Fruit fly (Drosophila melanogaster) whole organism, embryonic: ENCODE results near the gene Ent3.

Source experiments
- Bteb2 ChIP-seq: fragments of 200-800 bp; sonication (Bioruptor generic); optimal IDR thresholded peaks from 2 replicates; lab custom pipeline; 2016; ENCODE audit warnings: missing biosample characterization, missing genetic modification characterization
- CG10147 ChIP-seq: fragments of 200-800 bp; sonication (Bioruptor generic); optimal IDR thresholded peaks from 2 replicates; lab custom pipeline; 2019; ENCODE audit warnings: missing biosample characterization, mild to moderate bottlenecking, missing genetic modification characterization, moderate library complexity
- CG10321 ChIP-seq: fragments of 200-800 bp; sonication (Bioruptor generic); IDR thresholded peaks from 2 replicates; pipeline ENCODE4 v1.3.6; 2022; ENCODE audit warnings: missing biosample characterization, missing genetic modification characterization
- CG10654 ChIP-seq: fragments of 200-800 bp; sonication (Bioruptor generic); optimal IDR thresholded peaks from 2 replicates; lab custom pipeline; 2016; ENCODE audit warnings: missing biosample characterization, missing genetic modification characterization
- CG11560 ChIP-seq: fragments of 200-800 bp; sonication (Bioruptor generic); IDR thresholded peaks from 3 replicates; pipeline ENCODE4 v1.3.6; 2022; ENCODE audit warnings: missing biosample characterization, missing genetic modification characterization
- CG12071 ChIP-seq: fragments of 200-800 bp; sonication (Bioruptor generic); optimal IDR thresholded peaks from 3 replicates; lab custom pipeline; 2018; ENCODE audit warnings: missing biosample characterization, mild to moderate bottlenecking, missing genetic modification characterization
- CG1233 ChIP-seq: fragments of 200-800 bp; sonication (Bioruptor generic); optimal IDR thresholded peaks from 4 replicates; lab custom pipeline; 2018; ENCODE audit warnings: missing biosample characterization, mild to moderate bottlenecking, missing genetic modification characterization
- CG13775 ChIP-seq: fragments of 200-800 bp; sonication (Bioruptor generic); optimal IDR thresholded peaks from 3 replicates; lab custom pipeline; 2017; ENCODE audit warnings: missing biosample characterization, mild to moderate bottlenecking, missing genetic modification characterization
- CG13894 ChIP-seq: fragments of 200-800 bp; sonication (Bioruptor generic); optimal IDR thresholded peaks from 3 replicates; lab custom pipeline; 2018; ENCODE audit warnings: missing biosample characterization, mild to moderate bottlenecking, missing genetic modification characterization, moderate library complexity
- CG16863 ChIP-seq: fragments of 200-800 bp; sonication (Bioruptor generic); optimal IDR thresholded peaks from 3 replicates; lab custom pipeline; 2016; ENCODE audit warnings: missing biosample characterization, missing genetic modification characterization
- CG17829 ChIP-seq: fragments of 200-800 bp; optimal IDR thresholded peaks from 2 replicates; lab custom pipeline; 2019; ENCODE audit warnings: missing biosample characterization, mild to moderate bottlenecking, missing genetic modification characterization, moderate library complexity
- CG18619 ChIP-seq: fragments of 200-800 bp; sonication (Bioruptor generic); optimal IDR thresholded peaks from 3 replicates; lab custom pipeline; 2017; ENCODE audit warnings: missing biosample characterization, mild to moderate bottlenecking, missing genetic modification characterization
- CG2678 ChIP-seq: fragments of 200-800 bp; sonication (Bioruptor generic); optimal IDR thresholded peaks from 3 replicates; lab custom pipeline; 2019; ENCODE audit warnings: missing biosample characterization, mild to moderate bottlenecking, missing genetic modification characterization, moderate library complexity
- CG4820 ChIP-seq: fragments of 200-800 bp; sonication (Bioruptor generic); optimal IDR thresholded peaks from 3 replicates; lab custom pipeline; 2016; ENCODE audit warnings: missing biosample characterization, missing genetic modification characterization
- CG6654 ChIP-seq: fragments of 200-800 bp; sonication (Bioruptor generic); optimal IDR thresholded peaks from 2 replicates; lab custom pipeline; 2017; ENCODE audit warnings: missing biosample characterization, mild to moderate bottlenecking, missing genetic modification characterization
- CG6689 ChIP-seq: fragments of 200-800 bp; sonication (Bioruptor generic); IDR thresholded peaks from 2 replicates; pipeline ENCODE4 v1.3.6; 2022; ENCODE audit warnings: missing biosample characterization, missing genetic modification characterization
- CG8944 ChIP-seq: fragments of 200-800 bp; sonication (Bioruptor generic); optimal IDR thresholded peaks from 3 replicates; lab custom pipeline; 2016; ENCODE audit warnings: missing biosample characterization, missing genetic modification characterization
- CG9437 ChIP-seq: fragments of 200-800 bp; sonication (Bioruptor generic); optimal IDR thresholded peaks from 2 replicates; lab custom pipeline; 2018; ENCODE audit warnings: missing biosample characterization, mild to moderate bottlenecking, missing genetic modification characterization
- Chrac-16 ChIP-seq: fragments of 200-800 bp; sonication (Bioruptor generic); optimal IDR thresholded peaks from 3 replicates; lab custom pipeline; 2016; ENCODE audit warnings: missing biosample characterization, missing genetic modification characterization
- D19B ChIP-seq: fragments of 200-800 bp; sonication (Bioruptor generic); optimal IDR thresholded peaks from 2 replicates; lab custom pipeline; 2017; ENCODE audit warnings: missing biosample characterization, mild to moderate bottlenecking, missing genetic modification characterization
- Fer1 ChIP-seq: fragments of 200-800 bp; sonication (Bioruptor generic); optimal IDR thresholded peaks from 2 replicates; lab custom pipeline; 2017; ENCODE audit warnings: missing biosample characterization, mild to moderate bottlenecking, missing genetic modification characterization
- Gug ChIP-seq: fragments of 200-800 bp; sonication (Bioruptor generic); IDR thresholded peaks from 4 replicates; pipeline ENCODE4 v1.3.6; 2022; ENCODE audit warnings: missing biosample characterization, missing genetic modification characterization
- Hey ChIP-seq: fragments of 200-800 bp; sonication (Bioruptor generic); optimal IDR thresholded peaks from 3 replicates; lab custom pipeline; 2018; ENCODE audit warnings: missing biosample characterization, mild to moderate bottlenecking, missing genetic modification characterization
- Mrtf ChIP-seq: fragments of 200-800 bp; sonication (Bioruptor generic); IDR thresholded peaks from 3 replicates; pipeline ENCODE4 v1.3.6; 2022; ENCODE audit warnings: missing biosample characterization, missing genetic modification characterization
- ac ChIP-seq: fragments of 200-800 bp; sonication (Bioruptor generic); optimal IDR thresholded peaks from 3 replicates; lab custom pipeline; 2017; ENCODE audit warnings: missing biosample characterization, mild to moderate bottlenecking, missing genetic modification characterization
- ap ChIP-seq: fragments of 200-800 bp; sonication (Bioruptor generic); IDR thresholded peaks from 2 replicates; pipeline ENCODE4 v1.3.6; 2022; ENCODE audit warnings: missing biosample characterization, missing genetic modification characterization
- ase ChIP-seq: fragments of 200-800 bp; sonication (Bioruptor generic); IDR thresholded peaks from 3 replicates; pipeline ENCODE4 v1.3.6; 2022; ENCODE audit warnings: missing biosample characterization, missing genetic modification characterization
- ato ChIP-seq: fragments of 200-800 bp; sonication (Bioruptor generic); IDR thresholded peaks from 2 replicates; pipeline ENCODE4 v1.3.6; 2022; ENCODE audit warnings: missing biosample characterization, missing genetic modification characterization; ENCODE audit not compliant: partially characterized antibody
- chinmo ChIP-seq: fragments of 200-800 bp; sonication (Bioruptor generic); IDR thresholded peaks from 4 replicates; pipeline ENCODE4 v1.3.6; 2022; ENCODE audit warnings: missing biosample characterization, missing genetic modification characterization; ENCODE audit not compliant: partially characterized antibody
- corto ChIP-seq: fragments of 200-800 bp; sonication (Bioruptor generic); optimal IDR thresholded peaks from 2 replicates; lab custom pipeline; 2016; ENCODE audit warnings: missing biosample characterization, mild to moderate bottlenecking, missing genetic modification characterization, moderate library complexity
- dati ChIP-seq: fragments of 200-800 bp; sonication (Bioruptor generic); IDR thresholded peaks from 2 replicates; pipeline ENCODE4 v1.3.6; 2022; ENCODE audit warnings: missing biosample characterization, missing genetic modification characterization
- dpn ChIP-seq, 2 experiments: fragments of 200-800 bp; sonication (Bioruptor generic); optimal IDR thresholded peaks; 3 replicates each; lab custom pipeline; 2016; ENCODE audit warnings: missing biosample characterization in 2 of 2, missing genetic modification characterization in 2 of 2
- emc ChIP-seq: fragments of 200-800 bp; sonication (Bioruptor generic); optimal IDR thresholded peaks from 2 replicates; lab custom pipeline; 2016; ENCODE audit warnings: missing biosample characterization, missing genetic modification characterization
- eyg ChIP-seq: fragments of 200-800 bp; sonication (Bioruptor generic); optimal IDR thresholded peaks from 3 replicates; lab custom pipeline; 2016; ENCODE audit warnings: missing biosample characterization, missing genetic modification characterization
- fd64A ChIP-seq: fragments of 200-800 bp; sonication (Bioruptor generic); optimal IDR thresholded peaks from 3 replicates; lab custom pipeline; 2018; ENCODE audit warnings: missing biosample characterization, mild to moderate bottlenecking, missing genetic modification characterization
- fu2 ChIP-seq: fragments of 200-800 bp; sonication (Bioruptor generic); optimal IDR thresholded peaks from 2 replicates; lab custom pipeline; 2016; ENCODE audit warnings: missing biosample characterization, missing genetic modification characterization
- jigr1 ChIP-seq: fragments of 200-800 bp; sonication (Bioruptor generic); IDR thresholded peaks from 3 replicates; pipeline ENCODE4 v1.3.6; 2022; ENCODE audit warnings: missing biosample characterization, missing genetic modification characterization
- kni ChIP-seq: fragments of 200-800 bp; sonication (Bioruptor generic); optimal IDR thresholded peaks from 3 replicates; lab custom pipeline; 2017; ENCODE audit warnings: mild to moderate bottlenecking, missing biosample characterization, missing genetic modification reagents, missing genetic modification characterization
- mam ChIP-seq: fragments of 200-800 bp; sonication (Bioruptor generic); optimal IDR thresholded peaks from 3 replicates; lab custom pipeline; 2016; ENCODE audit warnings: missing biosample characterization, missing genetic modification characterization
- nom ChIP-seq: fragments of 200-800 bp; sonication (Bioruptor generic); optimal IDR thresholded peaks from 2 replicates; lab custom pipeline; 2017; ENCODE audit warnings: missing biosample characterization, missing genetic modification characterization, mild to moderate bottlenecking, moderate library complexity, missing genetic modification reagents
- onecut ChIP-seq: fragments of 200-800 bp; sonication (Bioruptor generic); IDR thresholded peaks from 2 replicates; pipeline ENCODE4 v1.3.6; 2022; ENCODE audit warnings: missing biosample characterization, missing genetic modification characterization
- pzg ChIP-seq: fragments of 200-800 bp; sonication (Bioruptor generic); optimal IDR thresholded peaks from 3 replicates; lab custom pipeline; 2018; ENCODE audit warnings: missing biosample characterization, mild to moderate bottlenecking, missing genetic modification characterization, moderate library complexity
- sc ChIP-seq, 3 experiments: fragments of >200 bp in 2 of 3; fragments of 200-800 bp in 1 of 3; sonication (Bioruptor generic) in 1 of 3; optimal IDR thresholded peaks; 2 replicates in 2 of 3; 3 replicates in 1 of 3; lab custom pipeline; 2017; ENCODE audit warnings: mild to moderate bottlenecking in 1 of 3, missing biosample characterization in 1 of 3, missing genetic modification characterization in 1 of 3, missing genetic modification reagents in 1 of 3
- sisA ChIP-seq: fragments of 200-800 bp; sonication (Bioruptor generic); IDR thresholded peaks from 2 replicates; pipeline ENCODE4 v1.3.6; 2022; ENCODE audit warnings: missing biosample characterization, missing genetic modification characterization
- slbo ChIP-seq: fragments of 200-800 bp; sonication (Bioruptor generic); IDR thresholded peaks from 2 replicates; pipeline ENCODE4 v1.3.6; 2022; ENCODE audit warnings: missing biosample characterization, missing genetic modification characterization
- vfl ChIP-seq: fragments of 200-800 bp; sonication (Bioruptor generic); optimal IDR thresholded peaks from 2 replicates; lab custom pipeline; 2016; ENCODE audit warnings: missing biosample characterization, missing genetic modification characterization
- vvl ChIP-seq: fragments of 200-800 bp; sonication (Bioruptor generic); IDR thresholded peaks from 2 replicates; pipeline ENCODE4 v1.3.6; 2022; ENCODE audit warnings: missing biosample characterization, missing genetic modification characterization
- zf30C ChIP-seq: fragments of 200-800 bp; sonication (Bioruptor generic); optimal IDR thresholded peaks from 3 replicates; lab custom pipeline; 2018; ENCODE audit warnings: missing biosample characterization, mild to moderate bottlenecking, missing genetic modification characterization

Ent3 gene

DNA sequence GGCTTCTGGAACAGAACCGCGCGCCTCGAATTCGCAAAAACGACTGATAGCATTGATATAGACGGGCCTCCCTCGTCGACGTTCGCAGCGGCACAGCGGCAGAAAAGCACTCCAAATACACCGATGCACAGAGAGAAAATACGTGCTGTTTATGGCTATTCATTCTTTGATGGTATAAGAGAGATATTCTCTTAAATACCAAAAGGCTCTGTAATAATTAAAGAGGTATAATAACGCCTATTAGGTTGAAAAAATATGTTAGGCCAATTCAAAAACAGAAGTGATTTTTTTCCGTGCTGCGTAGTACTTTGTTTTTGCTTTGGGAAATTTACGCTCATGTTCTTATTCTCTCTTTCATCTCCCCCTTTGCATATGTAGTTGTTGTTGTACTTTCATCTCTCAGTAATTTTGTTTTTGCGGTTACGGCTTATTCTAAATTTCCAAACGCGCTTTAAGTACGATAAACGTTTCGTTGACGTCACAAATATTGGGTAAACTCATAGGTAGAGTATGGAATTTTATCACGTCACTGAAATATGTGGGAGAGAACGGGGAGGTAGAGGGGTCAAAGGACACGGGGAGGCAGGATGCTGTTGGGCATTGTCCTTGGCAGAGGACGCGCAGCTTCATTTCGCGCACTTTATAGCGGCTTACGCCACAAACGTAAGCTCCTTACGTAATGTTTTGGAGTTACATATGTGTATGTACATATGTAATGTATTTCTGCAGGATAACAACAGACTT, 10.2 kb upstream of the Ent3 start, which contains the start of gene nebu (continued):
- peak; percentile 95 for TF ChIP-seq Gug (GFP tag; lab: Robert Waterston, UW)
- TF ChIP-seq ato (GFP tag; lab: Robert Waterston, UW): no peak
- TF ChIP-seq CG6689 (GFP tag; lab: Robert Waterston, UW): peak; percentile 94; the same call in 1 of the 2 replicates
- peak; percentile 89 for TF ChIP-seq D19B (GFP tag; lab: Kevin White, UChicago)
- TF ChIP-seq dpn (GFP tag; optimal IDR thresholded peaks at IDR 0.05; lab: Kevin White, UChicago): peak; percentile 97
- peak; percentile 95 for TF ChIP-seq vfl (GFP tag; lab: Kevin White, UChicago)
- peak; percentile 88 for TF ChIP-seq onecut
- TF ChIP-seq ac (GFP tag; lab: Kevin White, UChicago): peak; percentile 62
- TF ChIP-seq ase (GFP tag; lab: Robert Waterston, UW): peak; percentile 94; the same call in 2 of the 3 replicates
- peak; percentile 83 for TF ChIP-seq Hey (tag; lab: Kevin White, UChicago)
- TF ChIP-seq nom: peak; percentile 92
- peak; percentile 85 for TF ChIP-seq dati (GFP tag; lab: Robert Waterston, UW)
- TF ChIP-seq sc (optimal IDR thresholded peaks at IDR 0.05; lab: Kevin White, UChicago): no peak
- TF ChIP-seq sc (GFP tag; optimal IDR thresholded peaks at IDR 0.05; lab: Kevin White, UChicago): peak; percentile 76
- peak; percentile 93 for TF ChIP-seq CG16863 (GFP tag; lab: Kevin White, UChicago)
- TF ChIP-seq CG18619: peak; percentile 96
- no peak for TF ChIP-seq chinmo (GFP tag; lab: Robert Waterston, UW)
- peak; percentile 98 for TF ChIP-seq Bteb2 (GFP tag; lab: Kevin White, UChicago)
- TF ChIP-seq CG17829 (tag; lab: Kevin White, UChicago): peak; percentile 92
- TF ChIP-seq CG10654: peak; percentile 93
- TF ChIP-seq slbo: peak; percentile 99
- peak; percentile 95 for TF ChIP-seq CG9437 (GFP tag; lab: Kevin White, UChicago)
- no peak; the same call in 1 of the 3 replicates for TF ChIP-seq CG11560 (tag; lab: Robert Waterston, UW)
- TF ChIP-seq vvl (GFP tag; lab: Robert Waterston, UW): peak; percentile 98
- peak; percentile 98 for TF ChIP-seq corto (GFP tag; lab: Kevin White, UChicago)
- TF ChIP-seq mam (GFP tag; lab: Kevin White, UChicago): peak; percentile 98
- peak; percentile 91 for TF ChIP-seq CG4820 (GFP tag; lab: Kevin White, UChicago)
- TF ChIP-seq CG2678 (tag; lab: Kevin White, UChicago): peak; percentile 97
- peak; percentile 69 for TF ChIP-seq CG6654 (GFP tag; lab: Kevin White, UChicago)
- TF ChIP-seq CG1233: peak; percentile 89
- TF ChIP-seq Mrtf (GFP tag; lab: Robert Waterston, UW): peak; percentile 96
- peak; percentile 94 for TF ChIP-seq CG13775 (GFP tag; lab: Kevin White, UChicago)
- TF ChIP-seq sisA (GFP tag; lab: Robert Waterston, UW): peak; percentile 96
- TF ChIP-seq fu2: peak; percentile 98
- TF ChIP-seq ap (GFP tag; lab: Robert Waterston, UW): no peak; the same call in 1 of the 2 replicates
- peak; percentile 93 for TF ChIP-seq Chrac-16
- TF ChIP-seq eyg (GFP tag; lab: Kevin White, UChicago): peak; percentile 96
- TF ChIP-seq zf30C (GFP tag; lab: Kevin White, UChicago): peak; percentile 89
- TF ChIP-seq CG10147 (GFP tag; lab: Kevin White, UChicago): peak; percentile 96
- TF ChIP-seq Fer1 (GFP tag; lab: Kevin White, UChicago): peak; percentile 99
- TF ChIP-seq jigr1: no peak; the same call in 2 of the 3 replicates
- no peak for TF ChIP-seq kni (GFP tag; lab: Kevin White, UChicago)
- peak; percentile 33 for TF ChIP-seq pzg (GFP tag; lab: Kevin White, UChicago)
- TF ChIP-seq CG8944 (GFP tag; lab: Kevin White, UChicago): peak; percentile 97
- peak; percentile 73; the same call in 1 of the 2 replicates for TF ChIP-seq CG10321 (GFP tag; lab: Robert Waterston, UW)
- TF ChIP-seq CG12071 (GFP tag; lab: Kevin White, UChicago): peak; percentile 96
- peak; percentile 96 for TF ChIP-seq emc
- peak; percentile 98 for TF ChIP-seq CG13894
- peak; percentile 48 for TF ChIP-seq fd64A (GFP tag; lab: Kevin White, UChicago)
